Fruit fly (Drosophila melanogaster): Measurements from ENCODE around the gene CrebA.
A peak's percentile ranks its signal among the peaks of the same experiment; 100 is the strongest.

The CrebA gene

DNA sequence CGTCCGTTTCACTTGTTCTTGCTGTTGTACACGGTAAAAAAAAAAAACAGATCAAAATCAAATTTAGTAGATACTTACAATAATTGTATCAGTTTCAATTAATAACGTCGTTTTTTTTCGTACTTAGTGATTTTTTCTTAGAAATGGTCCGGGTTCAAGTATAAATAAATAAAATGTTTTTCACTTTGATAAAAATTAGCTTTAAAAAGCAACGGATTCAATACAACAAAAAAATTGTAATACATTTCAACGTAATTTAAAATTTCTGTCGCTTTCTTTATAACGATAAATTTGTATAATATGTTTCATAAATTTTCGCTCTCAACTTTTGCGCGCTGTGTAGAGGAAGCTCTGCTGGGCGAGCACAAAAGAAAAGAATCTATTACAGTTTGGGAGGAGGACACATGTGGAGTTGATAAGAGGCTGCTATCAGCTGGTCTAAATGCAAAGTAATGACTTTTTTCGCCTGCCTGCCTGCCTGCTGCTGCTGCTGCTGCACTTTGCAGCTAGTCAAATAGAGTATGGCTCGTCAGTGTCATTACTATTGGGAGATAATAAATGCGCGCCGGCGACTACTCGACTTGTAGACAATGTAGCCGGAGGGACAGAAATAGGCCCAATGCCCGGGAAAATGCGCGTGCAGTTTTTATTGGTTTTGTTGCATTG lies 2.9 kb downstream of the CrebA start:
- no peak for TF ChIP-seq CG17801 (GFP tag; optimal IDR thresholded peaks at IDR 0.05; ENCODE audit: partially characterized antibody)

DNA sequence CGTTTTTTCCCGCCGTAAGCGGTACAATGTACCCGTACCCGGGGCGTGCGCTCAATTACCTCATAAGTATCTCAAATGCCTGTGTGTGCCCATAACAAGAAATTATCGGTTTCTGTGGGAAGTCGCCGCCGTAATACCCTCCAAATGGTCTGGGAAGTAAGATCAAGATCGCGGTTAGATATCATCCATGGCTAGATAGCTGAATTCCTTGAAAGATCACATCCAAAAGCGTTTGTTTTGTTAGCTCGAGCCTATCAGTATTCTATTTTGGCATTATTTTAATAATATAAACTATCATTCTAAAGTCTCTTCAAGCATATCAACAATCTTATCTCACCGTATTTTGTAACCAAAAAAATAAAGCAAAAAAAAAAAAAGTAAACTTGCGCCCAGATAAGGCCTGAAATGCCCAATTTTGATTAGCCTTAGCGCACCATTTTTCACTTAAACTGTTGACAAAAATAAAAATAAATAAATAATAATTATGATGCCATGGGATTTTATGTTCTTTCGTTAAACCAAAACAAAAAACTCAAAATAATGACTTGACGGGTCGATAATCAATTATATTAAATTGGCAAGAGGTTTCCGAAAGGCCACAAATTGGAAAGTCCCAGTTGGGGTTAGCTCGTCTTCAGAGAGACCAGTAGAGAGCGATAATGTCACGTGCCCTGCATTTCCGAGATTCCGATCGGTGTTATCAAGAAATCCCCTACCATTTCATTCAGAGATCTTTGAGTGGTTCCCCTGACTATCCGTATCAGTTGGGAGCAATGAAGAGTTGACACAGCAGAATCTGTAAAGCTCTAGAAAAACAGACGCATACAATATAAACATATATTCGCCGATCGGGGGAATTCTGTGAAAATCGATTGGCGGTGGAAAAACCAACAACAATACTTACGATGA lies 3.6 kb downstream of the CrebA start:
- no peak for TF ChIP-seq CG17801 (GFP tag; optimal IDR thresholded peaks at IDR 0.05; ENCODE audit: partially characterized antibody)

DNA sequence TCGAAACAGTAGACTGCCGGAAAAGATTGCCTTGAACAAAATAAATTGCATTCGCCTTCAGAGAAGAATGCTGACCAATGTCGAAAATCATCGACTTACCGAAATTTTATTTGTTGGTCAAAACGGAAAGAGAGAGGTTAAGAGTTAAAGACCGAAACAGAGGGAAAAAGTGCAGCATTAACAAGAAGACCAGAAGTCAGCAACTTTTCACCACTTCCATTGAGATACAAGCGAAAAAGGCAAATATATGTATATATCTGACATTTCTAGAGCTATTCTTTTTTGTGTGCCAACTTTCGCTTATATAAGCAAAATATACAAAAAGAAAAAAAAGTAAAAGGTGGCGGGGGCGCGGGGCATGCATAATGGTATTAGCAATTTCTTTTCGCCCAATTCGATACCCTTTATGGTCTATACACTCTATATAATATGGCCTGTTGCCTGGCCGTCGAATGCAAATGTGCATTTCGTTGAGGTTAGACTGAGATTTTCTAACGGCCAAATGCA lies 4.8 kb downstream of the CrebA start:
- TF ChIP-seq CG17801 (GFP tag; optimal IDR thresholded peaks at IDR 0.05; ENCODE audit: partially characterized antibody), result peak; percentile 17

DNA sequence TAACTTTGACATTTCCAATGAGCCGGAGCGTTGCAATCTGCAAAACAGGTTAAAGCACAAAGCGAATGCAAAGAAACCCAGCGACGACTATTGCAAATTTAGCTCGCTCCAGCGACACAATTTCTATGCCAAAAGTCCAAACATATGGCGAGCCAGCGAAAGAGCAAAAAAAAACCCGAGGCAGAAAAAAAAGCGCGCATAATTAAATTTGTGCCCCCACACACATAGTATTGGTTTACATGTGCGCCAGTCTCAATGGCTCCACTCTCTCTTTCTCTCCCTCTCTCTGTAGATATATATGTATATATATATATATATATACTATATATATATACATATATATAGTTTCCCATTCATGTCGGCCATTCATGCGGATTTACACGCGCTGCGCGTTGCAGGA lies 5.5 kb downstream of the CrebA start:
- no peak for TF ChIP-seq CG17801 (GFP tag; optimal IDR thresholded peaks at IDR 0.05; ENCODE audit: partially characterized antibody)

DNA sequence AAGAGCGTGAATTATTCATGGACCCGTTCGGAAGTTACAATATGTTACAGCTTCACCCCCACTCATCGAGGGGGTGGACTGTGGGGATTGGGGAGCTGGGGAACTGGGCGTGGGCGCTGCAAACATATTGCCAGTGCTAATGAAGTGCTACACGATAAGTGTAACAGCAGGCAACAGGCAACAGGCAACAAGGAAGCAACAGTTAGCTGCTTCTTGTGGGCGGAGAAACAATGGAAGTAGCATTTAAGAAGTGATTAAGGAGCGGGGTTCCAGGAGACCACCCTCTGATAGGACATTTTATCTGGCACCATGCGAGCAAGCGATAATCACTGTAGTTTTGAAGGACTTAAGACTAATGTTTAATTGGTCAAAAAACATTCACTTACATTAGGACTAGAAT lies 6.1 kb downstream of the CrebA start:
- no peak for TF ChIP-seq CG17801 (GFP tag; optimal IDR thresholded peaks at IDR 0.05; ENCODE audit: partially characterized antibody)

DNA sequence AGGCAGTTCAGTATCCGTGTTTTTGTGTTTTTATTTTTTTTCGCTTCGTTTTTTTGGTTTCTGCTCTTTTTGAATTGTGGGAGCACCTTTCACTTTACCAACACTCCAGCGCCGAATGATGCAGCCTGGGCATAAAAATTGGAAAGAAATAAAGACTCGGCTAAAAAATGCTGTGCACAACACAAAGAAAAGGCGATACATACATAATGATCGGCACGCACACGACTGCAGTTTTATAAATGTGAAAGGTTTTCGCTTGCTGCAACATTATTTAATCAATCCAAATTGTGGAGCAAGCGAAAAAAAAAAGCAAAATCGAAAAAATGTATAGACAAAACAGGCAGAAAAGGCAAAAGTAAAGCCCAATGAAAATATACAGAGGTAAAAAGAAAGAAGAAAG lies 7.9 kb downstream of the CrebA start:
- TF ChIP-seq CG17801 (GFP tag; optimal IDR thresholded peaks at IDR 0.05; ENCODE audit: partially characterized antibody), result peak; percentile 21

DNA sequence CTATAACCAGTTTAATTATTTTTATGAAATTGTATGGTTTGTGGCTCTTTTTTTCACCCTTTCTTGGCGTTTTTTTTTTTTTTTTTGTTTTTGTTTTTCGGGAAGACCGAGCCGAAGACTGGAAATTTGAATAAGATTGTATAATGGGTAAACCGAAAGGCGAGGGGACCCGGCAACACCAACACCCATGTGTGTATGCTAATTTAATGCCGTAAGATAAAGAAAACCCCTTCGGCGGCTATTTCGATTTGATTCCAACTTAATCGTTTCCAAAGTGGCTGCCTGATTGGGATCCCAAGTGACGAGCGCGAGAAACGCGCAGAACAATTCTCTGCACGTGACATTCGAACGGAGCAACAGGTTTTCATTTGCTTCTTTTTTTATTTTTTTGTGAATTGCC lies 8.3 kb downstream of the CrebA start:
- no peak for TF ChIP-seq CG17801 (GFP tag; optimal IDR thresholded peaks at IDR 0.05; ENCODE audit: partially characterized antibody)

DNA sequence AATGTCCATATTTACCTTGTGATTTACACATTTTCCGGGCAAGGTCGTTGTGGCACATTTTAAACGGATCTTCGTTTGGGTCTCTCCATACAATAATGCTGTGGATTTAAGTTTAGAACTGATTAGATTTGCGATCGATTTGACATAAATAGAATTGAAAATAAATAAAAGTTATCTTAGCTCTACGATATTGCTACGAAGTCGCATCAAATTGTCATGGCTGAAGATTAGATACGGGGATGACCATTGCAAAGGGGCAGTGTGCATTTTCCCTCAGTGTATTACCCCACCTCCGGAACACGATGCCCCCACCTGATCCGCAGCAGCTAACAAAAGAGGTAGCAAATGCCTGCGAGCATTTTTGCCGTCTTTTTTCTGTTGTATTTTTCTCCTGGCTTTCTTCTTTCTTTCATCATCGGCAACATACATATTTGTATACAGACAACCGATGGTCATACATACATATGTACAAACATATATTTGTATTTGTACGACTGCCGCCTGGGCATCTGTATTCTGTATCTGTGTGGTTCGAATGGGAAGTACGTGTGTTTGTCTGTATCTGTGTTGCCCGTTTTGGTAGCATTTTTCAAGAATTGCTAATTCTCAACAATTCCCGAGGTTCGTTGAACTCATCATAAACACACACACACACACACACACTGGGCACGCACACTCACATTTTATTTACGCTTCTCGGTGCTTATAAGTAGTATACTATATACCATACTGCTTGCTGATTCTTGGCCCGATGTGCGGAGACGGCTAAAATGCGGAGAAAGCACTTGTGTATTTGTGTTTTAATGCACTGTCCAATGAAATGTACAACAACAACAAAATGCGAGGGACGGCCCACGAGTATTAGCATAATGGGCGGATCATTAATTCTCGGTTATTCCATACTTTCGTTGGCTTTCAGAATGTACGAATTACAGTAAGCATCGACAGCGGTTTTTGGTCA lies 9.5 kb downstream of the CrebA start:
- no peak for TF ChIP-seq CG17801 (GFP tag; optimal IDR thresholded peaks at IDR 0.05; ENCODE audit: partially characterized antibody)

DNA sequence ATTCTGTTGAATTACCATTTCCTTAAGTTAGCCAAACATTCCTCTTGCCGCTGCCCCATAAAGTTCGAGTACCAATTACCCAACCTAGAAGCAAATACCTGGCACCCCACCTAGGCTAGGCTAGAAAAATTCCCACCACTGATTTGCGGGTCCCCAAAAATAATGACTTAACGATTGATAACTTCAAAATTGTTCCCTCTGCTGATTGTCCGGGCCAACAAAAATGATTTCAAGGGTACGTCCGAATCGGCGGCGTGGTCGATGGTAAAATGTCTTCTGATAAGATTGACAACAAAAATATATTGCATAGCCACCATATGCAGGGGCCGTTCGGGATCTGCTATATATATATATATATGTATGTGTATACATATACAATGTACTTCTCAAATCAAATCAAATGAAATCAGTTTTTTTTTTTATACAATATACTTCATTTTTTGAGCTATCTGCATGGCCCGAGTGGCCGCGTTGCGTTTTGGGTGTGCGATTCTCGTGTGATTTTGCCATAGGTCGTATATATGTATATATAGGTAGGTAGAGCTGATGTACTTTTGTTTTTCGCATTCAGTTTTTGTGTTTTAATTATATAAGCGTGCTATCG lies 12.1 kb downstream of the CrebA start:
- no peak for TF ChIP-seq CG17801 (GFP tag; optimal IDR thresholded peaks at IDR 0.05; ENCODE audit: partially characterized antibody)

DNA sequence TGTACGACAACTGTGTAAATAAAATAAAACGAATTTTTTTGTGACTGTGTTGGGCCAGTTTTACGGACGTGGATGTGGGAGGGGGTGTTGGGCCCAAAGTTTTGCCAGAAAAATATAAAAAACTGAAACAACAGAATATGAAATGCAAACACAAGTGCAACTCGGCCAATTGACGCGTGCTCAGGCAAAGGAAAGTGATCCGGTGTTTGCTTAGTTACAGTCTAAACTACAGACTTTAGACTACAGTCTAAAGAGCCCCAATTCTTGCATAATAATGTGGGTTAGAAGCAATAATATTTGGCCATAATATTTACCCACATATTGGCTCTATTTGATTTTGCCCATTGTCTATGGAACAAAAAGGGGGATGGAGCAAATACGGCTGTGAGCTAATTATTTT lies 13.6 kb downstream of the CrebA start:
- no peak for TF ChIP-seq CG17801 (GFP tag; optimal IDR thresholded peaks at IDR 0.05; ENCODE audit: partially characterized antibody)

DNA sequence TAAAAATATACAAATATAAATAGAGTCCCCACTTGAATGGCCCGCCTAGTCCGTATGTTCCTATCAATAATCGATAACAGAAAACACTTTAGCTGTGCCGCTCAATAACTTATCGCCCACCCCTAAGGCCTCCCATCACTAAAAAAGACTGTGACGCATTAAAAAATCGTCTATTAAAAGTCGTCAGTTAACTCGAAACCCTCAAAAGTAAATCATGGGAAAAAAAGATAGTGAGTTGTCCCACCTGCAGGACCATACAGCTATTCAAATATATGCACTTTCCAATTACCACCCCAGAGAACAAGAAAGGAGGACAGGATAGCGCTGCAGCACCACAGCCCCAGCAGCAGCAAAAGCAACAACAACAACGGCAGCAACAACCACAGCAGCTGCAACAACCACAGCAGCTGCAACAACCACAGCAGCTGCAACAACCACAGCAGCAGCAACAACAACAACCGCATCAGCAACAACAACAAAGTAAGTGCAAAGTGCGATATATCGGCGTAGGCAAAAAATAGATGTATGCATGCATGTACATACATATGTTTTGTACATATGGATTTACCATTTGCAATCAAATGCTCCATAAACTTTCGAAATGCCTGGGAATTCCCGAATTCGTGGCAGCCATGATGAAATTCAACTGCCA lies 18.9 kb downstream of the CrebA start, which contains the start of gene AGO2:
TSS of gene AGO2 (plus strand) at position 121 of the 652 bp plus-strand sequence.
- peak; percentile 67 for TF ChIP-seq CG17801 (GFP tag; optimal IDR thresholded peaks at IDR 0.05; ENCODE audit: partially characterized antibody)

DNA sequence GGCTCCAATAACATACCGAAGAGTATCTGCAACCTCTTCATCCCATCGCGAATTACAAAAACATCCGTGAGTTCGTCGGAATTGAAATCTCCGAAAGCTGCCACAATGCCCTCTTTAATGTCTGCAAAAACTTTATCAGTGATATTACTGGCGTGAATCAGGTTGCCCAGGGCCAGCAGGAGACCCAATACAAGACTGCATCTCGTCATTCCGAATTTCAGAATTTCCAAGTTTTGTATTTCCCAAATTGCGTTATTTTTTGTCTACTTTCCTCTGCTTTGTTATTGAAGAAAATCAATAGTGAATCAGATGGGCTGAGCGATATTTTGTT lies 27.5 kb downstream of the CrebA start:
- TF ChIP-seq CG17801 (GFP tag; optimal IDR thresholded peaks at IDR 0.05; ENCODE audit: partially characterized antibody), result no peak

DNA sequence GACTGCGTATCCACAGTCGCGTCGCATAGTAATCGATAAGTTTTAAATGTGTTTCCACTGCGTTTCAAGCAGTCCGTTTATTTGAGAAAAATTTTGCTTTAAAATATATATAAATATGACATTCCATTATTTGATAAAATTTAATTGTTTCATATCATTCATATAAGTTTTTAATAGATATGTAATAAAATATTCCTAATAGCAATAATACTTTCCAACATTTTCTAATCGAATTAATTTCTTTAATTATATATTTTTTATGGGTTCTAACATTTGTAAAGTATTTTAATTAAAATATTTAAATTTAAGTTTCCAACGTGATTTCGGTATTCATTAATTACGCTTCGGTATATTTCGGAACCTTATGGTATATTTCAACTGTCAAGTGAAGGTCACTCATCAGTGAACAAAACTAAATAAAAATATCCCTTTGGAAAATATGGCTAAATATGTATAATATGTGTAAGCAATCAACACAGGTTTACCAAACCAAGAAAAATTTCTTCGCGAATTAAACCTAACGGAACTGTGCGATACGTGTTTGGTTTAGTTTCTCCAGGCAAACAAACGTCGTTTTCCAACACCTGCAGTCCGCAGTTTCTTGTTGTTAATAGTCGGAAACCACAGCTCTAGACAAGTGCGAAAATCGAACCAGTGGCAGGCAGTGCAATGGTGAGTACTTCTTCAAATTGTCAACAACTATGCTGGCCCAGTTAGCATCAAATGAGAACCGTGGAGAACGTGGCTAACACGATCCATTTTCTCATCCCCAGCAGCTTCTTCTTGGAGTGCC lies 28.1 kb downstream of the CrebA start, which contains the start of the genes CG7739 and SCCRO:
TSS of gene CG7739 (minus strand) at position 8 of the 793 bp plus-strand sequence.
TSS of gene SCCRO (plus strand) at position 370 of the 793 bp plus-strand sequence.
- peak; percentile 39 for TF ChIP-seq CG17801 (GFP tag; optimal IDR thresholded peaks at IDR 0.05; ENCODE audit: partially characterized antibody)

All from ovary, adult (tissue).